Fruit fly (Drosophila melanogaster): ENCODE data around the gene Atg4b.

The Atg4b gene

DNA sequence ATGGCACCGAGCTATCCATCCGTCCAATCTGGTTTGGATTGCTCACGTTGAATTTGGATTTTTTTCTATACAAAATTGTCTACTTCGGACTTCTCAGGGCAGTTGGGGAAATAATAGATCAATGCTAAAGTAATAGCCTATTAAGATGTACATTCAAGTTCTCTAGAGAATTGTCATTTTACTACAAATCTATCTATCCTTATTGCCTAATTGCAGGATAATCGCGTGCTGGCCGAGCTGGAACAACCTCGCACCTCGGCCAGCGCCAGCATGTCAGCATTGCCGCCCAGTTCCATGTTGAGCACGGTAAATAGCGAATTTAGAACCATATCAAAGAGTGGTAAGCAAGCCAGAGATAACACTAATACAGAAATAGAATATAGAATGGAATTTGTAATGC is 26.1 kb upstream of the Atg4b start, which contains the start of gene h-cup:
Gene h-cup (minus strand): TSS at position 101 of the 400 bp plus-strand sequence.
- no peak for TF ChIP-seq MBD-R2 (GFP tag; IDR thresholded peaks at IDR 0.05)
- TF ChIP-seq wek (GFP tag; optimal IDR thresholded peaks at IDR 0.05): no peak
- no peak for TF ChIP-seq gro (GFP tag; optimal IDR thresholded peaks at IDR 0.05)
- TF ChIP-seq zfh2 (GFP tag; optimal IDR thresholded peaks at IDR 0.05): no peak
- no peak for TF ChIP-seq Oli (tag; optimal IDR thresholded peaks at IDR 0.05)
- TF ChIP-seq inv (GFP tag; IDR thresholded peaks at IDR 0.05; ENCODE audit: partially characterized antibody): no peak
- no peak for TF ChIP-seq CG4424 (GFP tag; optimal IDR thresholded peaks at IDR 0.05)
- TF ChIP-seq unpg (GFP tag; optimal IDR thresholded peaks at IDR 0.05): no peak
- no peak for TF ChIP-seq Kr (GFP tag; optimal IDR thresholded peaks at IDR 0.05)
- TF ChIP-seq Xrp1 (GFP tag; IDR thresholded peaks at IDR 0.05): no peak

DNA sequence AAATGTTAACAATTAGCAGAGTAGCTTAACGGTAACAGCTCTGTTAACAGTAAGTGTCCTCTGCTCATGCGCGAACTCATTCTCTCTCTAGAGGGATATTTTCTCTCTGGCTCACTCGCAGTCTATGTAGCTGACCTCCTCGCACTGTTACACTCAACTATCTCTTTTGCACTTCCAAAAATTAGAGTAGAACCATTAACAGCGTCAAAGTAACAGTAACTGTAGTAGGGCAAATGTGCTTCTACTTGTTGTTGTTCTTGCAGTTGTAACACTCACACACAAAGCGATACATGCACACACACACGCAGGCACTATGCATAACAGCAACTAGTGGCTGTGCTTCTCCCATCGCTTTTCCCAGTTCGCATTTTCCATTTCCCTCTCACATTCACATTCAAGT is 22.3 kb upstream of the Atg4b start:
- no peak for TF ChIP-seq Pdp1 (GFP tag; optimal IDR thresholded peaks at IDR 0.05)
- TF ChIP-seq cg (GFP tag; optimal IDR thresholded peaks at IDR 0.05): peak; percentile 64
- TF ChIP-seq chinmo (GFP tag; IDR thresholded peaks at IDR 0.05; ENCODE audit: partially characterized antibody): 0 out of 4 replicates have a peak, but pooled peaks have one; percentile 58
- no peak for TF ChIP-seq dimm (GFP tag; IDR thresholded peaks at IDR 0.05)
- TF ChIP-seq CG4360 (GFP tag; IDR thresholded peaks at IDR 0.05): peak; percentile 75
- TF ChIP-seq CG11560 (tag; IDR thresholded peaks at IDR 0.05): no peak
- no peak for TF ChIP-seq gsb-n (tag; optimal IDR thresholded peaks at IDR 0.05)
- no peak for TF ChIP-seq HLHmδ (GFP tag; optimal IDR thresholded peaks at IDR 0.05)
- no peak for TF ChIP-seq CG10462 (GFP tag; optimal IDR thresholded peaks at IDR 0.05)
- TF ChIP-seq onecut (GFP tag; IDR thresholded peaks at IDR 0.05): peak; percentile 58
- TF ChIP-seq Mrtf (GFP tag; IDR thresholded peaks at IDR 0.05): no peak
- TF ChIP-seq PHDP (tag; optimal IDR thresholded peaks at IDR 0.05): no peak
- TF ChIP-seq Trl (optimal IDR thresholded peaks at IDR 0.05): peak; percentile 65 to 79
- no peak for TF ChIP-seq Trl (GFP tag; optimal IDR thresholded peaks at IDR 0.05)
- no peak for TF ChIP-seq amos (GFP tag; IDR thresholded peaks at IDR 0.05; ENCODE audit: partially characterized antibody)
- peak; percentile 47 for TF ChIP-seq kni (GFP tag; optimal IDR thresholded peaks at IDR 0.05)
- peak; percentile 46; the same call in 1 of the 3 replicates for TF ChIP-seq CG6791 (GFP tag; IDR thresholded peaks at IDR 0.05; ENCODE audit: partially characterized antibody)
- peak; percentile 51 for TF ChIP-seq nerfin-1 (tag; optimal IDR thresholded peaks at IDR 0.05)
- 0 out of 2 replicates have a peak, but pooled peaks have one; percentile 25 for TF ChIP-seq cas (GFP tag; IDR thresholded peaks at IDR 0.05)
- peak; percentile 48 for TF ChIP-seq stwl (tag; optimal IDR thresholded peaks at IDR 0.05)
- TF ChIP-seq org-1 (GFP tag; optimal IDR thresholded peaks at IDR 0.05): no peak
- TF ChIP-seq br (optimal IDR thresholded peaks at IDR 0.05): no peak
- peak; percentile 90 for TF ChIP-seq CG8478 (optimal IDR thresholded peaks at IDR 0.05)
- peak; percentile 17 for TF ChIP-seq CG5180 (GFP tag; optimal IDR thresholded peaks at IDR 0.05)
- peak; percentile 52 for TF ChIP-seq sens (GFP tag)
- no peak for TF ChIP-seq CG7963 (GFP tag; IDR thresholded peaks at IDR 0.05; ENCODE audit: partially characterized antibody)
- TF ChIP-seq pita (GFP tag; optimal IDR thresholded peaks at IDR 0.05): no peak
- no peak for TF ChIP-seq Meics (GFP tag; optimal IDR thresholded peaks at IDR 0.05)
- peak; percentile 93 for TF ChIP-seq ewg (GFP tag; optimal IDR thresholded peaks at IDR 0.05)
- TF ChIP-seq klu (GFP tag; IDR thresholded peaks at IDR 0.05): no peak
- no peak for TF ChIP-seq CG17568 (GFP tag; optimal IDR thresholded peaks at IDR 0.05)
- TF ChIP-seq CG10321 (GFP tag; IDR thresholded peaks at IDR 0.05): peak; percentile 91
- peak; percentile 50; the same call in 1 of the 3 replicates for TF ChIP-seq z (GFP tag; IDR thresholded peaks at IDR 0.05)
- peak; percentile 52 for TF ChIP-seq Med (GFP tag)
- peak; percentile 96 for TF ChIP-seq scrt (GFP tag; optimal IDR thresholded peaks at IDR 0.05)
- TF ChIP-seq hbn (GFP tag; IDR thresholded peaks at IDR 0.05; ENCODE audit: partially characterized antibody): no peak
- TF ChIP-seq CG1832 (GFP tag; optimal IDR thresholded peaks at IDR 0.05): peak; percentile 69
- no peak for TF ChIP-seq Side (GFP tag; optimal IDR thresholded peaks at IDR 0.05)
- no peak for TF ChIP-seq Dfd (GFP tag; optimal IDR thresholded peaks at IDR 0.05)
